Fruit fly (Drosophila melanogaster): Measurements from ENCODE around the gene CG42514.

CG42514 gene

DNA sequence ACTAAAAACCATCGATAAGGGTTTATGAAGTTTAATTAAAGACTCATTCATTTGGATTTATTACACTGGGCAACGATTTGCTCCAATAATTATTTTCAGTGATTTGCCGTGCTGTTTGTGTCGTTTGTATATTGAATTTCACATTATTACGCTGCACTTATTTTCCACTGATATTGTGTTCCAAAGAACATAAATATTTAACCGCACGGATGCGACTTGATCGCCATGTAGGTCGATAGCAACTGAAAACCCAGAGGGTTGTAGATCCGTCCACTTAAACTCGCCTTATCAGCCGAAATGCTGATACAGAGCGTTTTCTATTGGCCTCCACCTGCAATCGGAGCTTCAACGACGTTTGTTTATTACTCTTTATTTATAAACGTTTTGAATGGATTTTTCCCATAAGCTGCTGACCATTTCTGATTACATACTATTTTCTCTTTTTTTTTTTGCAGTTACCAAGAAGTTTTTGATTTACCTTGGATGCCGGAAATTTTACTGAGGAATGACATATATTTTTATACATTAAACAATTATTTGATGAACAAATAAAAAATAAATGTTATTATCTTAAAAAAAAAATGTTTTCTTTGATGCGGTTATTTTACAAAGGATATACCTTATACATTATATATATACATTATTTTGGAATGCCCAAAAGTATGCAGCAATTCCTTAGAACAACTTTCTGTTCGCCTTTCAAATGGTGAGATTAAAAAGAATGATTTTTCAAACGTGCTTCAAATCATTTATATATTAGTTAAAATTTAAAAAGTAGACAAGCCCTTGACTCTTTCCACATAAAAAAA, at the start of gene CG42514:
Gene CG42514, minus strand, starts transcription at position 248 of the 809 bp plus-strand sequence.
- TF ChIP-seq EcR (GFP tag; optimal IDR thresholded peaks at IDR 0.05), result no peak
- no peak for TF ChIP-seq CG8478 (optimal IDR thresholded peaks at IDR 0.05)

DNA sequence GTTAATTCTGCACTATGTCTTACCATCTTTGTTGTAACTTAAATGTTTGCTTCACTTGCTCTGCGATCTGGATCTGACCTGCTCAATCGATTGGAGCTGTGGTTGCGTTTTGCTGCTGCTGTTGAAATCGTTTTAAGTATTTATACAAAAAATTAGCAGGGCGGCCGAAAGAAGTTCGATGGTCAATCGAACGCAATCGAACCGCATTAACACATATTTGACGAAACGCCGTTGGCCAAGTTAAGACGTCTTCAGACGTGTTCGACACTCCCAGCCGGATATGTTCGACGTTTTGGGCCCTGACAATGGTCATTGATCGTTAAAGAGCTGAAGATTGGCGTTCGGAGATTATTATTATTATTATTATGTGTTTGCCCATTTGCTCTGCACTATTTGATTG, 49.5 kb upstream of the CG42514 start, which contains the start of gene CG13033:
Gene CG13033, minus strand, starts transcription at position 118 of the 400 bp plus-strand sequence.
- TF ChIP-seq pan (optimal IDR thresholded peaks at IDR 0.05), result no peak
- no peak for TF ChIP-seq CG8478 (optimal IDR thresholded peaks at IDR 0.05)
- no peak for TF ChIP-seq Dll (optimal IDR thresholded peaks at IDR 0.05)
- no peak for TF ChIP-seq usp (GFP tag; optimal IDR thresholded peaks at IDR 0.05)
- TF ChIP-seq EcR (GFP tag; optimal IDR thresholded peaks at IDR 0.05), result no peak
- TF ChIP-seq psq (optimal IDR thresholded peaks at IDR 0.05), result no peak

DNA sequence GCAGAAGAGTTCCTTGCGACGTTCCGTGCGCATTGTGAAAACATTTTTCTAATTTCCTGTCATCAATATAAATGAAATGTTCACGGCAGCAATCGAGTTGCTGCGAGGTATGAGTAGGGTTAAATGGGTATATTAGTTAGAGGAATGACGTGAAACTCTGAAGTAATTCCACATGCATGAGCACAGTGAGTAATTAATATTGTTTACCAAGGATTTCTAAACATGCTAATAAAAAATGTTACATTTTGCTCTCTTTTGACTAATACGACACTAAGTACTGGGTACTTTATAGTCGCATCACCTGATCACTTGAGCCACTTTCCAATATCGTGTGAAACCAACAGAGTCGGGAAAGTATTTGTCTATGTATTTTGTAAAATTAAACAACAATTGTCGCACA, 48.2 kb upstream of the CG42514 start:
- TF ChIP-seq pan (optimal IDR thresholded peaks at IDR 0.05), result no peak
- TF ChIP-seq EcR (GFP tag; optimal IDR thresholded peaks at IDR 0.05), result no peak
- TF ChIP-seq CG8478 (optimal IDR thresholded peaks at IDR 0.05), result no peak
- TF ChIP-seq psq (optimal IDR thresholded peaks at IDR 0.05), result no peak
- no peak for TF ChIP-seq Dll (optimal IDR thresholded peaks at IDR 0.05)
- no peak for TF ChIP-seq usp (GFP tag; optimal IDR thresholded peaks at IDR 0.05)

DNA sequence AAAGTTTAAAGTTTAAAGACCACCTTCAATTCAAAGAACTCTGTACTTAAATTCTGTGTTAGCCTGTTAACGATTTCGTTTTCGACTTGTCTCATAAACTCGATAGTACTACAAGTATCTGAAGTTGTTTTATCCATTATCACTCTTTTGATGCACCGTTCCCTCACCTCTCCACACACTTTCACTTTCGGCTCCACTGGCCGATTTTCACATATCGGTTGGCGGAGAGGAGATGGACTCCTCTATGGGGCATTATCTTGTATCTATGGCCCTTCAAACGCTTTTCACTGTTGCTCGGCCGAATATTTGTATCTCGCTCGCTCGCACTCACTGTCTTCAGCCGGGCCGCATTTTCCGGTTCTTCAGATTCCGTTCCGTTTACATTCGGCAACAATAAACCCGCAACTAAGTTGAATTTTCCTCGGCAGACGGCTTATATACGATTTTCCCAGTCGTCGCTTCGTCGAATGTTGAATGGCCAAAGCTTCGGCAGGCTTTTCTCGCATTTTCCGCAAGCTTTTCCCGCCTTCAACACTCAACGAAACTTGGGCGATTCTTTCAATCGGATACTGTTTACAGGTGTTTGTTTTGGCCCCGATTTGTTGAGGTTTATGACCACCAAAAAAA, 47.1 kb upstream of the CG42514 start, which contains the start of gene CG43373:
Gene CG43373, minus strand, starts transcription at position 373 of the 627 bp plus-strand sequence.
- TF ChIP-seq pan (optimal IDR thresholded peaks at IDR 0.05) (no peak), usp (GFP tag; optimal IDR thresholded peaks at IDR 0.05) (no peak), Dll (optimal IDR thresholded peaks at IDR 0.05) (no peak), EcR (GFP tag; optimal IDR thresholded peaks at IDR 0.05) (no peak), CG8478 (optimal IDR thresholded peaks at IDR 0.05) (no peak), psq (optimal IDR thresholded peaks at IDR 0.05) (no peak)

DNA sequence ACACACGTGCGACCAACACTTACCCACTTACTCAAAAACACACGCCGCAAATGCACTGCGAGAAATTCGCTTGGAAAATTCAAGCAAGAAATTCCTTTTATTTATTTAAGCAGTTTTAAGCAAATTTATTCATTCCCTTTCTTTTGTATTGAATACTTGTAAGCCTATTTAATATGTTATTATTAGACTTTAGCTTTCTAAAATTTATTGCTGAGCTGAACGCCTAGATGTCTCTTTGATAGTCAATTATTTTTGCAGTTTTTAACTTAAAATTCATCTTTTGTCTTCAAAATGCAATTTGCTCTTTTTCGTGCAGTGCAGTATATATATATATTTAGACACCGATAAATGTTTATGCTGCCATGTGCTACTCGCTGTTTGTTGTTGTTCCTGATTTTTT, 37.9 kb upstream of the CG42514 start:
- TF ChIP-seq Dll (optimal IDR thresholded peaks at IDR 0.05) (no peak), pan (optimal IDR thresholded peaks at IDR 0.05) (no peak), psq (optimal IDR thresholded peaks at IDR 0.05) (no peak), EcR (GFP tag; optimal IDR thresholded peaks at IDR 0.05) (no peak), usp (GFP tag; optimal IDR thresholded peaks at IDR 0.05) (no peak), CG8478 (optimal IDR thresholded peaks at IDR 0.05) (no peak)

dm6 chr3L:16497198-16497701, 1.2 kb upstream of the CG42514 start, which contains the start of gene st:
TSS of gene st (plus strand) at chr3L:16497651.
- TF ChIP-seq CG8478 (optimal IDR thresholded peaks at IDR 0.05) (no peak), psq (optimal IDR thresholded peaks at IDR 0.05) (no peak), Dll (optimal IDR thresholded peaks at IDR 0.05) (no peak)

- TF ChIP-seq psq (optimal IDR thresholded peaks at IDR 0.05), result no peak
- no peak for TF ChIP-seq pan (optimal IDR thresholded peaks at IDR 0.05)
- no peak for TF ChIP-seq usp (GFP tag; optimal IDR thresholded peaks at IDR 0.05)
- no peak for TF ChIP-seq EcR (GFP tag; optimal IDR thresholded peaks at IDR 0.05)
- no peak for TF ChIP-seq CG8478 (optimal IDR thresholded peaks at IDR 0.05)
- no peak for TF ChIP-seq Dll (optimal IDR thresholded peaks at IDR 0.05)
Observed at dm6 chr3L:16495235-16495634, 801 bp downstream of the CG42514 start.

DNA sequence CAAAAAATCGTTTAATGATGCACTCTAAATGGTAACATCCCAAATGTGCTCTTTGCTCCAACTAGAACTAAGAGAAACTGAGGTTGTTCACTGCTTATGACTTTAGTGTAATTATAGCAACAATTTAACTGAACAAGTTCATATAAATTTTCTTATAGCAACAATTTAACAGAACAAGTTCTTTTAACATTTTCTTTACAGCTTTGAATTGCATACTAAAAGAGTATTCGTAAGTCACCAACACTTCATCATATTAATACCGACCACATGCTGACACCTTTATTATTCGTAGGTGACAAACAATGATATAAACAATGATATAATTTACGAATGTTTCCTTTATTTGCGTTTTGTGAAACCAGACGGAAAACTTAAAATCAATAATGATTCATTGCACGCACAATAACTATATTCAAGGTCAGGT, 1.4 kb downstream of the CG42514 start:
- no peak for TF ChIP-seq CG8478 (optimal IDR thresholded peaks at IDR 0.05)
- no peak for TF ChIP-seq psq (optimal IDR thresholded peaks at IDR 0.05)
- no peak for TF ChIP-seq pan (optimal IDR thresholded peaks at IDR 0.05)
- no peak for TF ChIP-seq EcR (GFP tag; optimal IDR thresholded peaks at IDR 0.05)
- TF ChIP-seq usp (GFP tag; optimal IDR thresholded peaks at IDR 0.05), result no peak
- TF ChIP-seq Dll (optimal IDR thresholded peaks at IDR 0.05), result no peak

- TF ChIP-seq EcR (GFP tag; optimal IDR thresholded peaks at IDR 0.05) (no peak), psq (optimal IDR thresholded peaks at IDR 0.05) (no peak), pan (optimal IDR thresholded peaks at IDR 0.05) (no peak), Dll (optimal IDR thresholded peaks at IDR 0.05) (no peak), CG8478 (optimal IDR thresholded peaks at IDR 0.05) (no peak), usp (GFP tag; optimal IDR thresholded peaks at IDR 0.05) (no peak)
Observed at dm6 chr3L:16493717-16494116, 2.3 kb downstream of the CG42514 start.

- TF ChIP-seq CG8478 (optimal IDR thresholded peaks at IDR 0.05) (no peak), EcR (GFP tag; optimal IDR thresholded peaks at IDR 0.05) (no peak), psq (optimal IDR thresholded peaks at IDR 0.05) (no peak), pan (optimal IDR thresholded peaks at IDR 0.05) (no peak), Dll (optimal IDR thresholded peaks at IDR 0.05) (no peak), usp (GFP tag; optimal IDR thresholded peaks at IDR 0.05) (no peak)
Observed at dm6 chr3L:16491006-16491605, 4.9 kb downstream of the CG42514 start.

dm6 chr3L:16490583-16490880, 5.5 kb downstream of the CG42514 start:
- no peak for TF ChIP-seq Dll (optimal IDR thresholded peaks at IDR 0.05)
- no peak for TF ChIP-seq pan (optimal IDR thresholded peaks at IDR 0.05)
- TF ChIP-seq psq (optimal IDR thresholded peaks at IDR 0.05), result no peak
- TF ChIP-seq EcR (GFP tag; optimal IDR thresholded peaks at IDR 0.05), result no peak
- no peak for TF ChIP-seq usp (GFP tag; optimal IDR thresholded peaks at IDR 0.05)
- no peak for TF ChIP-seq CG8478 (optimal IDR thresholded peaks at IDR 0.05)
